Fruit fly (Drosophila melanogaster): Measurements from ENCODE around the gene CCT7.

CCT7 gene

dm6 chr3R:8814029-8814647 lies 12.8 kb downstream of the CCT7 start:
- no peak for TF ChIP-seq CG12768 (GFP tag; optimal IDR thresholded peaks at IDR 0.05)
- TF ChIP-seq tj (GFP tag; optimal IDR thresholded peaks at IDR 0.05) = peak; percentile 89
- peak; percentile 66 for TF ChIP-seq Mnt (GFP tag; optimal IDR thresholded peaks at IDR 0.05)
- TF ChIP-seq kay (GFP tag; ENCODE audit: borderline replicate concordance) = peak; percentile 76
- TF ChIP-seq bab1 (GFP tag; optimal IDR thresholded peaks at IDR 0.05) = peak; percentile 2
- no peak for TF ChIP-seq CG1620 (GFP tag; optimal IDR thresholded peaks at IDR 0.05)
- TF ChIP-seq pad (GFP tag; optimal IDR thresholded peaks at IDR 0.05) = no peak
- no peak for TF ChIP-seq CG11617 (GFP tag; optimal IDR thresholded peaks at IDR 0.05)
- TF ChIP-seq CG5204 (GFP tag; optimal IDR thresholded peaks at IDR 0.05) = no peak
- peak; percentile 20 for TF ChIP-seq cic (GFP tag; optimal IDR thresholded peaks at IDR 0.05)

DNA sequence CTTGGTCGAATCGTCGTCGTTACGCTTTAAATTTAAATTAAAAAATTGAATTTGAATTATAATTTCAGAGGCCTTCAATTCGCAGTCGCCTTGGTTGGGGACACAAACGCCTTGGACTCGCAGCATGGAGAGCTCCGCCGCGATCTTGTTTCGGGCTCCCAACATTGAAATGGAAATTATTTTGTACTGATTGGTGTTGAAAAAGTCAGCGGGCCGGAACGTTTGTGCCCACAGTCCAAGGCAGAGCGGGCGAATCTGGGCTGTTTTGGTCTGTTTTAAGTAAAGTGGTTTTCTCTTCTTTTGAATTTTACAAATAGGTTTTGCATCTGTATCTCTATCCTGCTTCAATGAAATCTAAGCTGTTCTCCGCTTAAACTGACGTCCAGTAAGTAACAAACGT lies 13.7 kb downstream of the CCT7 start:
- TF ChIP-seq tj (GFP tag; optimal IDR thresholded peaks at IDR 0.05) (peak; percentile 28), Crg-1 (GFP tag; optimal IDR thresholded peaks at IDR 0.05) (no peak), CG7045 (GFP tag; optimal IDR thresholded peaks at IDR 0.05) (no peak), Clk (GFP tag; optimal IDR thresholded peaks at IDR 0.05) (peak; percentile 0), CG1620 (GFP tag; optimal IDR thresholded peaks at IDR 0.05) (peak; percentile 0)

dm6 chr3R:8818239-8818638 lies 16.9 kb downstream of the CCT7 start:
- TF ChIP-seq CG33017 (tag; optimal IDR thresholded peaks at IDR 0.05) (no peak), Clk (GFP tag; optimal IDR thresholded peaks at IDR 0.05) (peak; percentile 22), CG14711 (tag; optimal IDR thresholded peaks at IDR 0.05) (no peak)

dm6 chr3R:8819551-8820057 lies 18.2 kb downstream of the CCT7 start:
- TF ChIP-seq ovo (GFP tag; optimal IDR thresholded peaks at IDR 0.05) (peak; percentile 74), CG14711 (tag; optimal IDR thresholded peaks at IDR 0.05) (peak; percentile 7), CG7045 (GFP tag; optimal IDR thresholded peaks at IDR 0.05) (peak; percentile 50), bab1 (GFP tag; optimal IDR thresholded peaks at IDR 0.05) (peak; percentile 13), CG7101 (tag; optimal IDR thresholded peaks at IDR 0.05) (peak; percentile 39), CG5204 (GFP tag; optimal IDR thresholded peaks at IDR 0.05) (peak; percentile 29), toe (GFP tag; optimal IDR thresholded peaks at IDR 0.05) (peak; percentile 46), CG1620 (GFP tag; optimal IDR thresholded peaks at IDR 0.05) (no peak), tj (GFP tag; optimal IDR thresholded peaks at IDR 0.05) (peak; percentile 22), Clk (GFP tag; optimal IDR thresholded peaks at IDR 0.05) (peak; percentile 64), CG33017 (tag; optimal IDR thresholded peaks at IDR 0.05) (peak; percentile 57), Mnt (GFP tag; optimal IDR thresholded peaks at IDR 0.05) (peak; percentile 78), cic (GFP tag; optimal IDR thresholded peaks at IDR 0.05) (peak; percentile 93), kay (GFP tag; ENCODE audit: borderline replicate concordance) (peak; percentile 97), CG11617 (GFP tag; optimal IDR thresholded peaks at IDR 0.05) (peak; percentile 41), Hr96 (GFP tag; optimal IDR thresholded peaks at IDR 0.05) (no peak), Crg-1 (GFP tag; optimal IDR thresholded peaks at IDR 0.05) (peak; percentile 75), cnc (optimal IDR thresholded peaks at IDR 0.05) (peak in 1 of 2 experiments; percentile 17), CG12768 (GFP tag; optimal IDR thresholded peaks at IDR 0.05) (peak; percentile 57), pad (GFP tag; optimal IDR thresholded peaks at IDR 0.05) (peak; percentile 95)

dm6 chr3R:8820428-8820912 lies 19.1 kb downstream of the CCT7 start, which contains the start of gene aqz:
aqz (minus strand) TSS chr3R:8820682.
- peak; percentile 69 for TF ChIP-seq CG33017 (tag; optimal IDR thresholded peaks at IDR 0.05)
- TF ChIP-seq cnc (optimal IDR thresholded peaks at IDR 0.05) = no peak
- TF ChIP-seq Crg-1 (GFP tag; optimal IDR thresholded peaks at IDR 0.05) = peak; percentile 71
- peak; percentile 86 for TF ChIP-seq bab1 (GFP tag; optimal IDR thresholded peaks at IDR 0.05)
- TF ChIP-seq CG5204 (GFP tag; optimal IDR thresholded peaks at IDR 0.05) = no peak
- peak; percentile 18 for TF ChIP-seq CG12768 (GFP tag; optimal IDR thresholded peaks at IDR 0.05)
- peak; percentile 39 for TF ChIP-seq CG11617 (GFP tag; optimal IDR thresholded peaks at IDR 0.05)
- peak; percentile 72 for TF ChIP-seq CG7101 (tag; optimal IDR thresholded peaks at IDR 0.05)
- peak; percentile 37 for TF ChIP-seq tj (GFP tag; optimal IDR thresholded peaks at IDR 0.05)
- TF ChIP-seq cic (GFP tag; optimal IDR thresholded peaks at IDR 0.05) = peak; percentile 73
- peak; percentile 61 for TF ChIP-seq toe (GFP tag; optimal IDR thresholded peaks at IDR 0.05)
- peak; percentile 86 for TF ChIP-seq CG1620 (GFP tag; optimal IDR thresholded peaks at IDR 0.05)
- TF ChIP-seq CG7045 (GFP tag; optimal IDR thresholded peaks at IDR 0.05) = peak; percentile 29
- peak; percentile 100 for TF ChIP-seq kay (GFP tag; ENCODE audit: borderline replicate concordance)
- peak; percentile 49 for TF ChIP-seq Clk (GFP tag; optimal IDR thresholded peaks at IDR 0.05)
- peak; percentile 66 for TF ChIP-seq Mnt (GFP tag; optimal IDR thresholded peaks at IDR 0.05)
- TF ChIP-seq pad (GFP tag; optimal IDR thresholded peaks at IDR 0.05) = peak; percentile 44
- peak; percentile 28 for TF ChIP-seq ovo (GFP tag; optimal IDR thresholded peaks at IDR 0.05)
- TF ChIP-seq CG14711 (tag; optimal IDR thresholded peaks at IDR 0.05) = peak; percentile 100
- TF ChIP-seq Hr96 (GFP tag; optimal IDR thresholded peaks at IDR 0.05) = peak; percentile 76

- TF ChIP-seq tj (GFP tag; optimal IDR thresholded peaks at IDR 0.05) = peak; percentile 19
- no peak for TF ChIP-seq CG11617 (GFP tag; optimal IDR thresholded peaks at IDR 0.05)
- TF ChIP-seq bab1 (GFP tag; optimal IDR thresholded peaks at IDR 0.05) = no peak
- TF ChIP-seq CG1620 (GFP tag; optimal IDR thresholded peaks at IDR 0.05) = no peak
- TF ChIP-seq cnc (optimal IDR thresholded peaks at IDR 0.05) = no peak
- peak; percentile 89 for TF ChIP-seq cic (GFP tag; optimal IDR thresholded peaks at IDR 0.05)
- no peak for TF ChIP-seq CG7045 (GFP tag; optimal IDR thresholded peaks at IDR 0.05)
- peak; percentile 1 for TF ChIP-seq CG7101 (tag; optimal IDR thresholded peaks at IDR 0.05)
- TF ChIP-seq toe (GFP tag; optimal IDR thresholded peaks at IDR 0.05) = no peak
- TF ChIP-seq kay (GFP tag; ENCODE audit: borderline replicate concordance) = no peak
- no peak for TF ChIP-seq CG5204 (GFP tag; optimal IDR thresholded peaks at IDR 0.05)
- TF ChIP-seq Clk (GFP tag; optimal IDR thresholded peaks at IDR 0.05) = no peak
- no peak for TF ChIP-seq Mnt (GFP tag; optimal IDR thresholded peaks at IDR 0.05)
- TF ChIP-seq CG33017 (tag; optimal IDR thresholded peaks at IDR 0.05) = peak; percentile 34
- TF ChIP-seq ovo (GFP tag; optimal IDR thresholded peaks at IDR 0.05) = peak; percentile 1
- TF ChIP-seq Hr96 (GFP tag; optimal IDR thresholded peaks at IDR 0.05) = no peak
- peak; percentile 56 for TF ChIP-seq CG12768 (GFP tag; optimal IDR thresholded peaks at IDR 0.05)
- TF ChIP-seq Crg-1 (GFP tag; optimal IDR thresholded peaks at IDR 0.05) = no peak
- no peak for TF ChIP-seq CG14711 (tag; optimal IDR thresholded peaks at IDR 0.05)
Observed at dm6 chr3R:8821623-8822022, 20.3 kb downstream of the CCT7 start, which contains the start of gene CG8369. CG8369 (plus strand) TSS chr3R:8822008.
